Fruit fly (Drosophila melanogaster): Measurements from ENCODE around the gene RhoU.

Gene RhoU

DNA sequence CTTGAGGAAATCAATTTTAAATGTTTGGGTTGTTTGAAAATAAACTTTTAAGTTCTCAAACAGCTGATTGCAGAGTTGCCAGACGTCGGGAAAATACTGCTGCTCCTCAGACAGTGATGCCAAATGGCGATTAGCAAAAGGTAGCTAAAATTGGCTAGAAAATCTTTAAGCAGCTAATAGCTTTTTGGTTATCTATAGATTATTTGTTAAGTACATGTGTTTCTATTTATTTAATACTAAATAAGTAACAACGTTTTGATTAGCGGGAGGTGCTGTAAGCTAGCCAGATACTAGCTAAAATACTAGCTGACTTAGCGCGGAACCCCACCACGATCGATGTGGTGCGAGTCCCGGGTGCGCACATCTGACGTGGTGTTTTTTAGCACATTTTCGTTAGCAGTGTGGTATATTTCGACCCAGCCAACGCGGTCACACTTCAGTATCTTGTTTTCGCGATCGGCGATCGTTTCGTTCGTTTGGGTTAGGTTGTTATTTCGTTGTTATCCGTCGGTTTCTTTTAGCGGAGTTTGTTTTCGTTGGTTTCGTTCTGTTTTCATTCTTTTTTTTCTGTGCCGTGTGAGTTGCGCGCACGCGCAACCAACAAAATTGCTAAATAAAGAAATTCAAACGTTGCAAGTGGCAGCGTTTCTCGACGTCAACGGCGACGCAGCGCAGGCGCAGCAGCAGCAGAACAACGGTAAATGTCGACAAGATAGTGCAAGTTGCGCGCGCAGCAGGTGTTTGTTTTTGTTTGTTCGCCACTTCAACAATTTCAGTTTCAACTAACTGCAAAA is at the start of gene RhoU, which contains the start of gene Naxe (continued):
- no peak for TF ChIP-seq Hr39 (optimal IDR thresholded peaks at IDR 0.05)
- no peak for TF ChIP-seq B-H2 (GFP tag; optimal IDR thresholded peaks at IDR 0.05)
- no peak for TF ChIP-seq cwo (GFP tag; optimal IDR thresholded peaks at IDR 0.05)
- TF ChIP-seq CG1529 (GFP tag; optimal IDR thresholded peaks at IDR 0.05): no peak
- no peak for TF ChIP-seq Mes4 (GFP tag; optimal IDR thresholded peaks at IDR 0.05)
- peak; percentile 53; the same call in 1 of the 2 replicates for TF ChIP-seq bbx (GFP tag; IDR thresholded peaks at IDR 0.05; ENCODE audit: partially characterized antibody)
- no peak for TF ChIP-seq en (GFP tag; optimal IDR thresholded peaks at IDR 0.05)
- TF ChIP-seq CG9817 (tag; optimal IDR thresholded peaks at IDR 0.05): peak; percentile 2
- no peak for TF ChIP-seq Sox102F (GFP tag; optimal IDR thresholded peaks at IDR 0.05)
- TF ChIP-seq fd102C (GFP tag; optimal IDR thresholded peaks at IDR 0.05): no peak
- no peak for TF ChIP-seq CG12299 (tag; optimal IDR thresholded peaks at IDR 0.05)
- peak; percentile 56 for TF ChIP-seq CG2120 (GFP tag; optimal IDR thresholded peaks at IDR 0.05)
- no peak for TF ChIP-seq H15 (GFP tag; IDR thresholded peaks at IDR 0.05)
- peak; percentile 36 for TF ChIP-seq CG17186 (GFP tag; optimal IDR thresholded peaks at IDR 0.05)
- TF ChIP-seq exex (tag; optimal IDR thresholded peaks at IDR 0.05): no peak
- TF ChIP-seq CG12942 (GFP tag; optimal IDR thresholded peaks at IDR 0.05): peak; percentile 27
- no peak for TF ChIP-seq CG4707 (GFP tag; optimal IDR thresholded peaks at IDR 0.05)
- no peak for TF ChIP-seq Hmx (GFP tag; optimal IDR thresholded peaks at IDR 0.05)
- peak; percentile 34; the same call in 1 of the 2 replicates for TF ChIP-seq CG13287 (GFP tag; IDR thresholded peaks at IDR 0.05; ENCODE audit: partially characterized antibody)
- peak; percentile 51 for TF ChIP-seq CG12391 (tag; optimal IDR thresholded peaks at IDR 0.05)
- no peak for TF ChIP-seq Optix (GFP tag; IDR thresholded peaks at IDR 0.05)
- TF ChIP-seq CG5180 (GFP tag; optimal IDR thresholded peaks at IDR 0.05): no peak
- peak; percentile 60; the same call in 1 of the 2 replicates for TF ChIP-seq CG3847 (GFP tag; IDR thresholded peaks at IDR 0.05)
- no peak for TF ChIP-seq btn (GFP tag; optimal IDR thresholded peaks at IDR 0.05)
- peak; percentile 1 for TF ChIP-seq Chrac-16 (GFP tag; optimal IDR thresholded peaks at IDR 0.05)
- TF ChIP-seq CG6175 (GFP tag; IDR thresholded peaks at IDR 0.05): no peak
- peak; percentile 62 for TF ChIP-seq slbo (GFP tag; IDR thresholded peaks at IDR 0.05)
- peak; percentile 35; the same call in 1 of the 3 replicates for TF ChIP-seq knrl (GFP tag; IDR thresholded peaks at IDR 0.05; ENCODE audit: partially characterized antibody)
- no peak for TF ChIP-seq mld (GFP tag; IDR thresholded peaks at IDR 0.05; ENCODE audit: partially characterized antibody)
- TF ChIP-seq Abd-B (GFP tag; optimal IDR thresholded peaks at IDR 0.05): peak; percentile 37
- TF ChIP-seq run (tag; optimal IDR thresholded peaks at IDR 0.05): no peak
- peak; percentile 37 for TF ChIP-seq CG2712 (tag; optimal IDR thresholded peaks at IDR 0.05)
- TF ChIP-seq ftz-f1 (GFP tag; optimal IDR thresholded peaks at IDR 0.05): no peak
- peak; percentile 68 for TF ChIP-seq Rfx (GFP tag; IDR thresholded peaks at IDR 0.05)
- TF ChIP-seq corto (GFP tag; optimal IDR thresholded peaks at IDR 0.05): no peak
- no peak for TF ChIP-seq CG6854 (GFP tag; optimal IDR thresholded peaks at IDR 0.05)
- peak; percentile 58 for TF ChIP-seq lilli (GFP tag; optimal IDR thresholded peaks at IDR 0.05)
- peak; percentile 74 for TF ChIP-seq pita (GFP tag; optimal IDR thresholded peaks at IDR 0.05)
- peak; percentile 46; the same call in 1 of the 2 replicates for TF ChIP-seq amos (GFP tag; IDR thresholded peaks at IDR 0.05; ENCODE audit: partially characterized antibody)
- peak; percentile 72 for TF ChIP-seq Deaf1 (tag; optimal IDR thresholded peaks at IDR 0.05)
- TF ChIP-seq B-H1 (GFP tag; IDR thresholded peaks at IDR 0.05): no peak
- TF ChIP-seq CG5953 (GFP tag; IDR thresholded peaks at IDR 0.05): no peak
- TF ChIP-seq CG5245 (GFP tag; optimal IDR thresholded peaks at IDR 0.05): no peak
- TF ChIP-seq luna (GFP tag; optimal IDR thresholded peaks at IDR 0.05): no peak
- TF ChIP-seq CG10274 (GFP tag; optimal IDR thresholded peaks at IDR 0.05): no peak
- TF ChIP-seq CG15269 (tag; optimal IDR thresholded peaks at IDR 0.05): no peak
- TF ChIP-seq row (GFP tag; IDR thresholded peaks at IDR 0.05): peak; percentile 79
- peak; percentile 46 for TF ChIP-seq chn (GFP tag; optimal IDR thresholded peaks at IDR 0.05)
- 0 out of 3 replicates have a peak, but pooled peaks have one; percentile 17 for TF ChIP-seq ase (GFP tag; IDR thresholded peaks at IDR 0.05)

Measured in whole organism, embryonic.